Worm (Caenorhabditis elegans): ENCODE results near the gene T10G3.2.
"Not testable (repeated sequence)": the region's sequence is repeated elsewhere in the genome, so short reads cannot be mapped to it uniquely, and the experiment has no call there.

DNA sequence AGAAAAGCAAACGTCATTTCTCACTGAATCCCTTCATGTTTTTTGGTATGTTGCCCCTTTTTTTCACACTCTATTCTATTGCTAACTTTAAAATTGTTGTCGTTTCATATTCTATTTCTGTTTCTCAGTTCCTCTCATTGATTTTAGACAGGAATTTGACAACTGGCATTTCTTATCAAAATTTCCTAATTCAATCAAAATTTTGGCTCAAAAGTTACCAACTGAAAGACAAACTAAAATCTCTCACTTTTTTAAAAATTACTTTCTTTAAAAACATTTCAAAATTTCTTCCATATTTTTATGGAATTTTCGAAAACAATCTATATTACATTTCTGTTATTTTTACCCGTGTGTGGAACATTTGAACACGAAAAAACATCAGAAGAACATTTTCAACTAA is 36.1 kb downstream of the T10G3.2 start, which contains the start of gene Y2H9A.6:
- not testable (repeated sequence) for TF ChIP-seq fkh-10 (GFP tag; optimal IDR thresholded peaks at IDR 0.05); ceh-2 (tag; optimal IDR thresholded peaks at IDR 0.05); ceh-9 (tag; optimal IDR thresholded peaks at IDR 0.05); nhr-11 (tag; optimal IDR thresholded peaks at IDR 0.05); ama-1 (optimal IDR thresholded peaks at IDR 0.05); fkh-6 (tag; optimal IDR thresholded peaks at IDR 0.05); F13H6.1 (tag; optimal IDR thresholded peaks at IDR 0.05); madf-2 (tag; optimal IDR thresholded peaks at IDR 0.05)

Data from whole organism, late embryonic.